Fruit fly (Drosophila melanogaster) whole organism, embryonic: ENCODE measurements around the gene Kr-h2.
A peak's percentile ranks its signal among the peaks of the same experiment; 100 is the strongest.

ENCODE experiments used
- Blimp-1 ChIP-seq: fragments of 200-800 bp; sonication (Bioruptor generic); optimal IDR thresholded peaks from 3 replicates; lab custom pipeline; 2018; ENCODE audit warnings: missing biosample characterization, missing genetic modification characterization, mild to moderate bottlenecking, moderate library complexity, missing genetic modification reagents
- CG10274 ChIP-seq: fragments of 200-800 bp; sonication (Bioruptor generic); optimal IDR thresholded peaks from 3 replicates; lab custom pipeline; 2017; ENCODE audit warnings: missing biosample characterization, mild to moderate bottlenecking, missing genetic modification characterization
- CG10431 ChIP-seq: fragments of 200-800 bp; sonication (Bioruptor generic); optimal IDR thresholded peaks from 3 replicates; lab custom pipeline; 2018; ENCODE audit warnings: missing biosample characterization, mild to moderate bottlenecking, missing genetic modification characterization
- CG10543 ChIP-seq: fragments of 200-800 bp; sonication (Bioruptor generic); optimal IDR thresholded peaks from 3 replicates; lab custom pipeline; 2017; ENCODE audit warnings: missing biosample characterization, mild to moderate bottlenecking, missing genetic modification characterization, moderate library complexity
- CG13894 ChIP-seq: fragments of 200-800 bp; sonication (Bioruptor generic); optimal IDR thresholded peaks from 3 replicates; lab custom pipeline; 2018; ENCODE audit warnings: missing biosample characterization, mild to moderate bottlenecking, missing genetic modification characterization, moderate library complexity
- CG14710 ChIP-seq: fragments of 200-800 bp; sonication (Bioruptor generic); optimal IDR thresholded peaks from 3 replicates; lab custom pipeline; 2019; ENCODE audit warnings: missing biosample characterization, mild to moderate bottlenecking, missing genetic modification characterization, moderate library complexity
- CG17385 ChIP-seq: fragments of 200-800 bp; sonication (Bioruptor generic); optimal IDR thresholded peaks from 3 replicates; lab custom pipeline; 2018; ENCODE audit warnings: missing biosample characterization, mild to moderate bottlenecking, missing genetic modification characterization
- CG2120 ChIP-seq: fragments of 200-800 bp; sonication (Bioruptor generic); optimal IDR thresholded peaks from 3 replicates; lab custom pipeline; 2016; ENCODE audit warnings: missing biosample characterization, missing genetic modification characterization
- CG2889 ChIP-seq: fragments of 200-800 bp; sonication (Bioruptor generic); IDR thresholded peaks from 3 replicates; pipeline ENCODE4 v1.3.6; 2022; ENCODE audit warnings: missing biosample characterization, missing genetic modification characterization
- CG32772 ChIP-seq: fragments of 200-800 bp; sonication (Bioruptor generic); IDR thresholded peaks from 2 replicates; pipeline ENCODE4 v1.3.6; 2022; ENCODE audit warnings: missing biosample characterization, missing genetic modification characterization
- CG34422 ChIP-seq: fragments of 200-800 bp; sonication (Bioruptor generic); IDR thresholded peaks from 3 replicates; pipeline ENCODE4 v1.3.6; 2022; ENCODE audit warnings: missing biosample characterization, missing genetic modification characterization
- CG6765 ChIP-seq: fragments of 200-800 bp; sonication (Bioruptor generic); optimal IDR thresholded peaks from 3 replicates; lab custom pipeline; 2017; ENCODE audit warnings: missing biosample characterization, mild to moderate bottlenecking, missing genetic modification characterization
- CG6854 ChIP-seq: fragments of 200-800 bp; sonication (Bioruptor generic); optimal IDR thresholded peaks from 3 replicates; lab custom pipeline; 2017; ENCODE audit warnings: missing biosample characterization, mild to moderate bottlenecking, missing genetic modification characterization
- CrebB ChIP-seq: fragments of 200-800 bp; sonication (Bioruptor generic); optimal IDR thresholded peaks from 3 replicates; lab custom pipeline; 2018; ENCODE audit warnings: missing biosample characterization, mild to moderate bottlenecking, missing genetic modification characterization
- Deaf1 ChIP-seq: fragments of 200-800 bp; optimal IDR thresholded peaks from 3 replicates; lab custom pipeline; 2019; ENCODE audit warnings: missing biosample characterization, mild to moderate bottlenecking, missing genetic modification characterization, moderate library complexity
- HLHmδ ChIP-seq: fragments of 200-800 bp; sonication (Bioruptor generic); optimal IDR thresholded peaks from 2 replicates; lab custom pipeline; 2018; ENCODE audit warnings: missing biosample characterization, mild to moderate bottlenecking, missing genetic modification characterization, moderate library complexity
- Med ChIP-seq: fragments of 200-800 bp; sonication (Bioruptor generic); peaks from one replicate; lab custom pipeline; 2016; ENCODE audit warnings: missing biosample characterization, missing genetic modification characterization, mild to moderate bottlenecking, inconsistent platforms, moderate library complexity
- Sox100B ChIP-seq: fragments of 200-800 bp; sonication (Bioruptor generic); optimal IDR thresholded peaks from 3 replicates; lab custom pipeline; 2018; ENCODE audit warnings: missing biosample characterization, mild to moderate bottlenecking, missing genetic modification characterization
- Vsx1 ChIP-seq: fragments of 200-800 bp; sonication (Bioruptor generic); optimal IDR thresholded peaks from 2 replicates; lab custom pipeline; 2017; ENCODE audit warnings: missing biosample characterization, mild to moderate bottlenecking, missing genetic modification characterization, missing genetic modification reagents
- abd-A ChIP-seq: fragments of 200-800 bp; sonication (Bioruptor generic); optimal IDR thresholded peaks from 3 replicates; lab custom pipeline; 2019; ENCODE audit warnings: missing biosample characterization, mild to moderate bottlenecking, missing genetic modification characterization, moderate library complexity
- ac ChIP-seq: fragments of 200-800 bp; sonication (Bioruptor generic); optimal IDR thresholded peaks from 3 replicates; lab custom pipeline; 2017; ENCODE audit warnings: missing biosample characterization, mild to moderate bottlenecking, missing genetic modification characterization
- amos ChIP-seq: fragments of 200-800 bp; sonication (Bioruptor generic); IDR thresholded peaks from 2 replicates; pipeline ENCODE4 v1.3.6; 2022; ENCODE audit warnings: missing biosample characterization, missing genetic modification characterization; ENCODE audit not compliant: partially characterized antibody
- bowl ChIP-seq: fragments of 200-800 bp; sonication (Bioruptor generic); IDR thresholded peaks from 2 replicates; pipeline ENCODE4 v1.3.6; 2022; ENCODE audit warnings: missing biosample characterization, missing genetic modification characterization
- cg ChIP-seq: fragments of 200-800 bp; sonication (Bioruptor generic); optimal IDR thresholded peaks from 3 replicates; lab custom pipeline; 2019; ENCODE audit warnings: missing biosample characterization, mild to moderate bottlenecking, missing genetic modification characterization, moderate library complexity
- ci ChIP-seq: fragments of 200-800 bp; sonication (Bioruptor generic); IDR thresholded peaks from 3 replicates; pipeline ENCODE4 v1.3.6; 2022; ENCODE audit warnings: missing biosample characterization, missing genetic modification characterization
- crol ChIP-seq: fragments of 200-800 bp; sonication (Bioruptor generic); IDR thresholded peaks from 2 replicates; pipeline ENCODE4 v1.3.6; 2022; ENCODE audit warnings: missing biosample characterization, missing genetic modification characterization
- exex ChIP-seq: fragments of 200-800 bp; sonication (Bioruptor generic); optimal IDR thresholded peaks from 4 replicates; lab custom pipeline; 2018; ENCODE audit warnings: missing biosample characterization, mild to moderate bottlenecking, missing genetic modification characterization, moderate library complexity
- fd64A ChIP-seq: fragments of 200-800 bp; sonication (Bioruptor generic); optimal IDR thresholded peaks from 3 replicates; lab custom pipeline; 2018; ENCODE audit warnings: missing biosample characterization, mild to moderate bottlenecking, missing genetic modification characterization
- grn ChIP-seq: fragments of 200-800 bp; sonication (Bioruptor generic); optimal IDR thresholded peaks from 3 replicates; lab custom pipeline; 2017; ENCODE audit warnings: missing biosample characterization, missing genetic modification characterization
- hkb ChIP-seq, 2 experiments: fragments of 200-800 bp in 1 of 2; fragments of >200 bp in 1 of 2; sonication (Bioruptor generic) in 1 of 2; IDR thresholded peaks in 1 of 2; optimal IDR thresholded peaks in 1 of 2; 2 replicates each; pipeline versions ENCODE4 v1.3.6 to Lab custom; 2017 to 2022; ENCODE audit warnings: missing biosample characterization in 1 of 2, missing genetic modification characterization in 1 of 2
- kni ChIP-seq: fragments of 200-800 bp; sonication (Bioruptor generic); optimal IDR thresholded peaks from 3 replicates; lab custom pipeline; 2017; ENCODE audit warnings: mild to moderate bottlenecking, missing biosample characterization, missing genetic modification reagents, missing genetic modification characterization
- peb ChIP-seq: fragments of 200-800 bp; sonication (Bioruptor generic); IDR thresholded peaks from 2 replicates; pipeline ENCODE4 v1.3.6; 2022; ENCODE audit warnings: missing biosample characterization, missing genetic modification characterization
- pros ChIP-seq: fragments of 200-800 bp; sonication (Bioruptor generic); optimal IDR thresholded peaks from 3 replicates; lab custom pipeline; 2019; ENCODE audit warnings: missing biosample characterization, mild to moderate bottlenecking, missing genetic modification characterization, moderate library complexity
- rib ChIP-seq: fragments of 200-800 bp; sonication (Bioruptor generic); IDR thresholded peaks from 2 replicates; pipeline ENCODE4 v1.3.6; 2022; ENCODE audit warnings: missing biosample characterization, missing genetic modification characterization
- sd ChIP-seq: fragments of 200-800 bp; sonication (Bioruptor generic); optimal IDR thresholded peaks from 3 replicates; lab custom pipeline; 2018; ENCODE audit warnings: missing biosample characterization, mild to moderate bottlenecking, missing genetic modification characterization, moderate library complexity
- sens ChIP-seq: fragments of 200-800 bp; sonication (Bioruptor generic); peaks from one replicate; lab custom pipeline; 2016; ENCODE audit warnings: missing biosample characterization, missing genetic modification characterization
- seq ChIP-seq: fragments of 200-800 bp; sonication (Bioruptor generic); IDR thresholded peaks from 2 replicates; pipeline ENCODE4 v1.3.6; 2022; ENCODE audit warnings: missing biosample characterization, missing genetic modification characterization
- sqz ChIP-seq: fragments of 200-800 bp; sonication (Bioruptor generic); optimal IDR thresholded peaks from 3 replicates; lab custom pipeline; 2018; ENCODE audit warnings: missing biosample characterization, mild to moderate bottlenecking, missing genetic modification characterization
- tgo ChIP-seq: fragments of 200-800 bp; sonication (Bioruptor generic); IDR thresholded peaks from 3 replicates; pipeline ENCODE4 v1.3.6; 2022; ENCODE audit warnings: missing biosample characterization, missing genetic modification characterization
- z ChIP-seq: fragments of 200-800 bp; sonication (Bioruptor generic); IDR thresholded peaks from 3 replicates; pipeline ENCODE4 v1.3.6; 2022; ENCODE audit warnings: missing biosample characterization, missing genetic modification characterization

Gene Kr-h2

DNA sequence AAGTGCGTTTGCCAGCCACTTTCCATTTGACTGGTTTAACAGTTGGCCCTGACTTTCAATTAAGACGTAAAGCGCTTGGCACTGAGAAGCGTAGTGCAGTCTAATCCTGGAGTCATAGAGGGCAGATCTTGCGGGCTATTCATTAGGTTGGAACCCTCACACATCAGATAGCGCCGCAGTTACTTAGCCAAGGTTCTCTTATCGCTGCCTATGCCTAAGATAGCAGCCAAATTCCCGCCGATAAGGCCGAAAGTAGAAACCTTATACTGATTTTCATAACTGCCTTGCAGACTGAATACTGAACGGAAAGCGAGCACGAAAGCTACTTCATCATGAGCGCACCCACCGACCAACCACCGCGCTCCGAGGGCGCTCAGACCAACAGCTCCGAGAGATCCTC, 1.3 kb downstream of the Kr-h2 start (continued):
- TF ChIP-seq sd = peak; percentile 74

DNA sequence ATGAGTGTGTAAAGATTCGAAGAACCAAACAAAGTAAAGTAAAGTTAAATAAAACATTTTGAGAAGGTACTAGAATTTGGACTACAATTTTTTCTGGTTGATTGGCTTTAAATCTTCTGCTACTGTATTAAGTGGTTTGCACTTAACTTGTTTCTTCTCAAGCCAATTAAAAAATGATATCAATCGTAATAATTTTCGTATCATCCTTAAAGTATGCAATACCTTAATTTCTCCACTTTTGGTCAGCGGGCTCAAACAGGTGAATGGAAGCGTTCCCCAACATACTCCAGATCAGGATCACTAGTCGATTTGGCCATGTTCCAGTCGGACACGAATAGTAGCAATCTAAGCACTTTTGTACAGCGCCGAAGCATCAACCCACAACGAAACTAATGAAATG, 3.1 kb downstream of the Kr-h2 start:
- peak; percentile 87 for TF ChIP-seq Vsx1
- TF ChIP-seq grn = peak; percentile 69
- no peak for TF ChIP-seq CG14710 (tag; lab: Kevin White, UChicago)
- TF ChIP-seq exex (tag; lab: Kevin White, UChicago) = peak; percentile 52
- no peak for TF ChIP-seq CG17385 (GFP tag; lab: Kevin White, UChicago)

DNA sequence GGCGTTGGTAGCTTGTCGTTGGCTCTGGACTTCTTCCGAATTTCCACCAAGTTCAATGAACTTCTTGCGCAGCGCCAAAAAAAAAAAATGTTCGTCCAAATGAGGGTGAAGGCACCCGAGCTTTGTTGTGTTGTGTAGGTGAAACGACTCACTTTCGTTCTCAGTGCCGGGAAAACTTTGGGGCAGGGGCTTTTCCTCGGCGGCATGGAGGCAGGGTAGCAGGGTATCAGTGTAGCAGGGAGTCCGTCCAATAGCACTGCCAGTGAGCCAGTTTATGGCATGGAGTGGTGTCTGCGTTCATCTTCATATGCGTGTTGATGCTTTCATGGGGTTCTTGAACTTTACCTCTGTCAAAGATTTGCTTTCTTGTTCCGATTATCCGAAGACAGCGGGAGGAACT, 3.5 kb downstream of the Kr-h2 start:
- TF ChIP-seq HLHmδ = peak; percentile 20
- TF ChIP-seq CG34422 (GFP tag; lab: Robert Waterston, UW) = 0 out of 3 replicates have a peak, but pooled peaks have one; percentile 20
- peak; percentile 68 for TF ChIP-seq ci (GFP tag; lab: Robert Waterston, UW)
- TF ChIP-seq Blimp-1 (GFP tag; lab: Kevin White, UChicago) = peak; percentile 92
- 0 out of 2 replicates have a peak, but pooled peaks have one; percentile 10 for TF ChIP-seq peb (GFP tag; lab: Robert Waterston, UW)
- peak; percentile 72 for TF ChIP-seq sqz (GFP tag; lab: Kevin White, UChicago)
- TF ChIP-seq CG6854 (GFP tag; lab: Kevin White, UChicago) = no peak
- TF ChIP-seq hkb (optimal IDR thresholded peaks at IDR 0.05; lab: Kevin White, UChicago) = no peak
- TF ChIP-seq hkb (GFP tag; IDR thresholded peaks at IDR 0.05; lab: Robert Waterston, UW) = 0 out of 2 replicates have a peak, but pooled peaks have one; percentile 21
- peak; percentile 41 for TF ChIP-seq CG13894 (tag; lab: Kevin White, UChicago)
- TF ChIP-seq seq = peak; percentile 35; the same call in 1 of the 2 replicates
- peak; percentile 60; the same call in 1 of the 2 replicates for TF ChIP-seq crol (GFP tag; lab: Robert Waterston, UW)
- peak; percentile 79 for TF ChIP-seq z (GFP tag; lab: Robert Waterston, UW)
- no peak for TF ChIP-seq Sox100B (GFP tag; lab: Kevin White, UChicago)
- TF ChIP-seq cg (GFP tag; lab: Kevin White, UChicago) = peak; percentile 2
- TF ChIP-seq CG32772 (GFP tag; lab: Robert Waterston, UW) = peak; percentile 46; the same call in 1 of the 2 replicates
- TF ChIP-seq CrebB (tag; lab: Kevin White, UChicago) = no peak
- TF ChIP-seq fd64A (GFP tag; lab: Kevin White, UChicago) = peak; percentile 8
- peak; percentile 52 for TF ChIP-seq kni (GFP tag; lab: Kevin White, UChicago)
- peak; percentile 39 for TF ChIP-seq CG10543 (GFP tag; lab: Kevin White, UChicago)
- TF ChIP-seq Med (GFP tag; lab: Kevin White, UChicago) = peak; percentile 60
- no peak for TF ChIP-seq CG6765
- 0 out of 2 replicates have a peak, but pooled peaks have one; percentile 43 for TF ChIP-seq rib (GFP tag; lab: Robert Waterston, UW)
- TF ChIP-seq amos = no peak
- TF ChIP-seq CG10431 (GFP tag; lab: Kevin White, UChicago) = peak; percentile 13
- TF ChIP-seq Deaf1 (tag; lab: Kevin White, UChicago) = peak; percentile 43
- TF ChIP-seq ac = no peak
- 0 out of 2 replicates have a peak, but pooled peaks have one; percentile 27 for TF ChIP-seq bowl (GFP tag; lab: Robert Waterston, UW)
- peak; percentile 68 for TF ChIP-seq abd-A (tag; lab: Kevin White, UChicago)
- no peak for TF ChIP-seq tgo (GFP tag; lab: Robert Waterston, UW)
- 0 out of 3 replicates have a peak, but pooled peaks have one; percentile 19 for TF ChIP-seq CG2889 (GFP tag; lab: Robert Waterston, UW)
- no peak for TF ChIP-seq CG2120 (GFP tag; lab: Kevin White, UChicago)
- peak; percentile 28 for TF ChIP-seq pros
- TF ChIP-seq CG10274 (GFP tag; lab: Kevin White, UChicago) = peak; percentile 34
- TF ChIP-seq sens = no peak
